Fruit fly (Drosophila melanogaster) whole organism, prepupa: Measurements from ENCODE around the gene CG31104.

Experiments used
- CG32006 ChIP-seq: fragments of 200-800 bp; sonication (Bioruptor generic); optimal IDR thresholded peaks from 3 replicates; lab custom pipeline; 2017; ENCODE audit warnings: missing biosample characterization, mild to moderate bottlenecking, missing genetic modification characterization
- CG6163 ChIP-seq: fragments of 200-800 bp; sonication (Bioruptor generic); IDR thresholded peaks from 3 replicates; pipeline ENCODE4 v1.3.6; 2022; ENCODE audit warnings: missing biosample characterization, missing genetic modification characterization
- CG6792 ChIP-seq: fragments of 200-800 bp; sonication (Bioruptor generic); optimal IDR thresholded peaks from 3 replicates; lab custom pipeline; 2016; ENCODE audit warnings: missing biosample characterization, missing genetic modification characterization
- CG6854 ChIP-seq: fragments of 200-800 bp; sonication (Bioruptor generic); optimal IDR thresholded peaks from 2 replicates; lab custom pipeline; 2017; ENCODE audit warnings: missing biosample characterization, mild to moderate bottlenecking, missing genetic modification characterization
- CG9139 ChIP-seq: fragments of 200-800 bp; sonication (Bioruptor generic); optimal IDR thresholded peaks from 3 replicates; lab custom pipeline; 2017; ENCODE audit warnings: missing biosample characterization, mild to moderate bottlenecking, missing genetic modification characterization
- Hr39 ChIP-seq: fragments of 200-800 bp; sonication (Bioruptor generic); optimal IDR thresholded peaks from 2 replicates; lab custom pipeline; 2016; ENCODE audit warnings: missing biosample characterization, missing genetic modification characterization
- Hr4 ChIP-seq: fragments of 200-800 bp; sonication (Bioruptor generic); optimal IDR thresholded peaks from 3 replicates; lab custom pipeline; 2016; ENCODE audit warnings: missing biosample characterization, missing genetic modification characterization
- pdm3 ChIP-seq: fragments of 200-800 bp; sonication (Bioruptor generic); optimal IDR thresholded peaks from 3 replicates; lab custom pipeline; 2016; ENCODE audit warnings: missing biosample characterization, missing genetic modification characterization

- TF ChIP-seq Hr4 (GFP tag; lab: Kevin White, UChicago) (no peak), CG32006 (GFP tag; lab: Kevin White, UChicago) (no peak), CG6854 (GFP tag; lab: Kevin White, UChicago) (no peak), CG9139 (no peak), pdm3 (GFP tag; lab: Kevin White, UChicago) (no peak), Hr39 (no peak), CG6792 (GFP tag; lab: Kevin White, UChicago) (no peak), CG6163 (GFP tag; lab: Robert Waterston, UW) (no peak)
These were observed 43.8 kb downstream of the CG31104 start, which contains the start of gene CHKov1 for dm6 chr3R:25329079-25329478.
